Worm (Caenorhabditis elegans) whole organism, L3 larva: ENCODE measurements around the gene gldi-6.
"Not testable (repeated sequence)": the region's sequence is repeated elsewhere in the genome, so short reads cannot be mapped to it uniquely, and the experiment has no call there.

ENCODE experiments used
- R02D3.7 ChIP-seq: fragments of 150-350 bp; optimal IDR thresholded peaks from 2 replicates; lab custom pipeline; 2014; ENCODE audit warnings: missing biosample characterization, missing genetic modification characterization
- ZK546.5 ChIP-seq: sonication (generic microtip); optimal IDR thresholded peaks from 2 replicates; lab custom pipeline; 2017; ENCODE audit warnings: missing biosample characterization, missing genetic modification characterization
- ama-1 ChIP-seq: fragments of 150-350 bp; optimal IDR thresholded peaks from 2 replicates; lab custom pipeline; 2018
- ceh-16 ChIP-seq: sonication (generic microtip); optimal IDR thresholded peaks from 2 replicates; lab custom pipeline; 2017; ENCODE audit warnings: missing biosample characterization, missing genetic modification characterization
- ceh-9 ChIP-seq: sonication (generic microtip); optimal IDR thresholded peaks from 2 replicates; lab custom pipeline; 2018; ENCODE audit warnings: missing biosample characterization, missing genetic modification characterization
- egl-27 ChIP-seq: sonication (generic microtip); optimal IDR thresholded peaks from 4 replicates; lab custom pipeline; 2017; ENCODE audit warnings: missing biosample characterization, missing genetic modification reagents, missing genetic modification characterization
- egl-5 ChIP-seq: fragments of 150-350 bp; optimal IDR thresholded peaks from 2 replicates; lab custom pipeline; 2017; ENCODE audit warnings: missing biosample characterization, missing genetic modification reagents, missing genetic modification characterization, inconsistent platforms
- elt-2 ChIP-seq: sonication (generic microtip); optimal IDR thresholded peaks from 2 replicates; lab custom pipeline; 2016; ENCODE audit warnings: missing genetic modification reagents, mild to moderate bottlenecking, missing genetic modification characterization, missing compliant biosample characterization
- eor-1 ChIP-seq, 2 experiments: fragments of 150-350 bp; optimal IDR thresholded peaks; 2 replicates each; lab custom pipeline; 2014 to 2018; ENCODE audit warnings: missing biosample characterization in 2 of 2, missing genetic modification characterization in 2 of 2
- fkh-2 ChIP-seq: fragments of 150-350 bp; optimal IDR thresholded peaks from 2 replicates; lab custom pipeline; 2014; ENCODE audit warnings: missing biosample characterization, missing genetic modification reagents, missing genetic modification characterization
- hmg-11 ChIP-seq: sonication (generic microtip); optimal IDR thresholded peaks from 2 replicates; lab custom pipeline; 2016; ENCODE audit warnings: missing genetic modification characterization, missing compliant biosample characterization
- jun-1 ChIP-seq: fragments of 150-350 bp; optimal IDR thresholded peaks from 2 replicates; lab custom pipeline; 2014; ENCODE audit warnings: missing biosample characterization, missing genetic modification reagents, missing genetic modification characterization
- lin-15B ChIP-seq: fragments of 150-350 bp; optimal IDR thresholded peaks from 2 replicates; lab custom pipeline; 2014; ENCODE audit warnings: missing biosample characterization, missing genetic modification characterization
- lin-39 ChIP-seq: fragments of 150-350 bp; optimal IDR thresholded peaks from 2 replicates; lab custom pipeline; 2018; ENCODE audit warnings: missing biosample characterization, missing genetic modification reagents, missing genetic modification characterization
- lsy-12 ChIP-seq: sonication (generic microtip); optimal IDR thresholded peaks from 2 replicates; lab custom pipeline; 2016; ENCODE audit warnings: mild to moderate bottlenecking, missing genetic modification characterization, missing compliant biosample characterization
- mdl-1 ChIP-seq: fragments of 150-350 bp; optimal IDR thresholded peaks from 2 replicates; lab custom pipeline; 2014; ENCODE audit warnings: missing biosample characterization, missing genetic modification characterization
- nfya-1 ChIP-seq: sonication (generic microtip); optimal IDR thresholded peaks from 2 replicates; lab custom pipeline; 2017; ENCODE audit warnings: missing genetic modification characterization, mild to moderate bottlenecking, missing compliant biosample characterization, antibody characterized with exemption, moderate library complexity; ENCODE audit not compliant: insufficient read depth
- nhr-12 ChIP-seq: fragments of 150-350 bp; optimal IDR thresholded peaks from 2 replicates; lab custom pipeline; 2014; ENCODE audit warnings: missing biosample characterization, missing genetic modification characterization
- nhr-25 ChIP-seq: sonication (generic microtip); optimal IDR thresholded peaks from 2 replicates; lab custom pipeline; 2017; ENCODE audit warnings: missing biosample characterization, missing genetic modification characterization
- nhr-43 ChIP-seq: sonication (generic microtip); optimal IDR thresholded peaks from 2 replicates; lab custom pipeline; 2016; ENCODE audit warnings: mild to moderate bottlenecking, missing genetic modification characterization, missing compliant biosample characterization; ENCODE audit not compliant: poor library complexity, severe bottlenecking
- nhr-76 ChIP-seq: fragments of 150-350 bp; sonication (generic microtip); optimal IDR thresholded peaks from 5 replicates; lab custom pipeline; 2014; ENCODE audit warnings: missing biosample characterization, missing genetic modification characterization
- nhr-77 ChIP-seq: fragments of 150-350 bp; optimal IDR thresholded peaks from 2 replicates; lab custom pipeline; 2014; ENCODE audit warnings: missing biosample characterization, missing genetic modification characterization
- pha-4 ChIP-seq: fragments of 150-350 bp; optimal IDR thresholded peaks from 2 replicates; lab custom pipeline; 2014; ENCODE audit warnings: missing biosample characterization, missing genetic modification reagents, missing genetic modification characterization
- pqm-1 ChIP-seq: fragments of 150-350 bp; optimal IDR thresholded peaks from 2 replicates; lab custom pipeline; 2017; ENCODE audit warnings: missing biosample characterization, missing genetic modification characterization, inconsistent platforms
- sea-2 ChIP-seq: fragments of 150-350 bp; sonication (generic microtip); optimal IDR thresholded peaks from 4 replicates; lab custom pipeline; 2014; ENCODE audit warnings: missing biosample characterization, missing genetic modification reagents, missing genetic modification characterization
- skn-1 ChIP-seq: fragments of 150-350 bp; optimal IDR thresholded peaks from 2 replicates; lab custom pipeline; 2014; ENCODE audit warnings: missing biosample characterization, missing genetic modification characterization
- snpc-4 ChIP-seq: fragments of 150-350 bp; optimal IDR thresholded peaks from 2 replicates; lab custom pipeline; 2014; ENCODE audit warnings: missing biosample characterization, missing genetic modification characterization
- unc-62 ChIP-seq: fragments of 150-350 bp; sonication (generic microtip); optimal IDR thresholded peaks from 4 replicates; lab custom pipeline; 2014; ENCODE audit warnings: missing biosample characterization, missing genetic modification reagents, missing genetic modification characterization
- zag-1 ChIP-seq: fragments of 150-350 bp; optimal IDR thresholded peaks from 2 replicates; lab custom pipeline; 2014; ENCODE audit warnings: missing biosample characterization, missing genetic modification characterization
- ztf-4 ChIP-seq: fragments of 150-350 bp; optimal IDR thresholded peaks from 2 replicates; lab custom pipeline; 2014; ENCODE audit warnings: missing biosample characterization, missing genetic modification characterization

gldi-6 gene

DNA sequence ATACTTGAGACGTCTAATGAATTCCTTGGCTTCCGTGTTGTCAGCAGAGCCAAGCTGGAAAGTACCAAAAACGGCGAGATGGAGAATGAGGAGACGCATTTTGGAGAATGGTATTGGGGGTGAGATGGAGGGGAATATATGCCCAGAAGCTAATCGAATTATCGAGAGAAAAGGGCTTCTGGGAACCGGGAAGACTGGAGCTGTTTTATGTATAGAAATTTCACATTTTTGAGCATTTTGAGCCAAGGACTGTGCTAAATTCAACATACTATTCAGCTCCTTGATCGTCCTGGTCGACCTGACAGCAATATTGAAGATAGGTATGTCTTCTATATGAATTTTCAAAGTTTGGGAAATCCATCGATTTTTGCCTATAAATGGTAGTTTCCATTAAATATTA is 13.3 kb downstream of the gldi-6 start, which contains the start of gene C16C8.7:
Gene C16C8.7, minus strand, starts transcription at position 101 of the 400 bp plus-strand sequence.
- TF ChIP-seq elt-2 (tag; lab: Kevin White, UChicago) = no peak
- TF ChIP-seq jun-1 (tag; lab: Kevin White, UChicago) = no peak
- TF ChIP-seq nhr-77 (tag; lab: Kevin White, UChicago) = no peak
- no peak for TF ChIP-seq unc-62
- TF ChIP-seq egl-5 (tag; lab: Kevin White, UChicago) = no peak
- TF ChIP-seq mdl-1 (tag; lab: Kevin White, UChicago) = no peak

DNA sequence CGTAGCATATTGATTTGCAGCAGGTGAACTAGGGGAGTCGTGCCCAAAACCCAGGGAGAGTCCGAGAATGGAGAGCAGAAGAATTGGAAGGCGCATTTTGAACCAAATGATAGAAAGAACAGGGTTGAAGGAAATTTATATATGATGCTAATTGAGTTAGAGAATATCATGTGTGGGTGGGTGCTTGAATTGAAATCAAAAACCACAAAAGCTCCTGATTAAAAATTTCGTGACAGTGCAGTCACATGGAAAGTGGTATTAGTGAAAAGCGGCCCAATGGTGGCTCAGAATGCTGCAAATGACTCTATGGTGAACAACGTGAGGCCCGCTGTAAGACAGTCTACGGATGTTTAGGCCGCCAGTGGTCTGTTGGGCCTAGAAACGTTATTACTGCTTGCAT is 14.8 kb downstream of the gldi-6 start, which contains the start of gene C16C8.8:
Gene C16C8.8, minus strand, starts transcription at position 101 of the 400 bp plus-strand sequence.
- TF ChIP-seq sea-2 (no peak), ztf-4 (tag; lab: Kevin White, UChicago) (no peak), fkh-2 (tag; lab: Kevin White, UChicago) (no peak), eor-1 (tag; optimal IDR thresholded peaks at IDR 0.05; lab: Kevin White, UChicago) (no peak), R02D3.7 (tag; lab: Kevin White, UChicago) (no peak), snpc-4 (tag; lab: Kevin White, UChicago) (no peak), lsy-12 (tag; lab: Kevin White, UChicago) (no peak), nhr-43 (tag; lab: Kevin White, UChicago) (no peak), egl-27 (tag; lab: Kevin White, UChicago) (no peak), ZK546.5 (tag; lab: Kevin White, UChicago) (no peak), nhr-25 (tag; lab: Kevin White, UChicago) (no peak), lin-39 (tag; lab: Kevin White, UChicago) (no peak), unc-62 (no peak), nhr-77 (tag; lab: Kevin White, UChicago) (no peak)

DNA sequence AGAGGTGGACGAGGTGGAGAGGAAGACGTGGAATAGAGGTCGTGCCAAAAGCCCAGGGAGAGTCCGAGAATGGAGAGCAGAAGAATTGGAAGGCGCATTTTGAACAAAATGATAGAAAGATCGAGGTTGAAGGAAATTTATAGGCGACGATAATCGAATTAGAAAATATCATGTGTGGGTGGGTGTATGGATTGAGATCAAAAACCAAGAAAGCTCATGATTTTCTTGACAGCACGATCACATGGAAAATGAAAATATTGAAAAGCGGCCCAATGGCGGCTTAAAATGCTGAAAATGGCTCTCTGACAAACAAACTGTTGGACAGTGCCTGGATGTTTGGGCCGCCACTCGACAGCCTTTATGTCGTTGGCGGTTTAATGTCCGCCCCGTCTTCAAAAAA is 16.4 kb downstream of the gldi-6 start, which contains the start of gene C16C8.9:
Gene C16C8.9, minus strand, starts transcription at position 101 of the 400 bp plus-strand sequence.
- no peak for TF ChIP-seq jun-1 (tag; lab: Kevin White, UChicago)
- TF ChIP-seq, all 47 proteins: peak for 0

DNA sequence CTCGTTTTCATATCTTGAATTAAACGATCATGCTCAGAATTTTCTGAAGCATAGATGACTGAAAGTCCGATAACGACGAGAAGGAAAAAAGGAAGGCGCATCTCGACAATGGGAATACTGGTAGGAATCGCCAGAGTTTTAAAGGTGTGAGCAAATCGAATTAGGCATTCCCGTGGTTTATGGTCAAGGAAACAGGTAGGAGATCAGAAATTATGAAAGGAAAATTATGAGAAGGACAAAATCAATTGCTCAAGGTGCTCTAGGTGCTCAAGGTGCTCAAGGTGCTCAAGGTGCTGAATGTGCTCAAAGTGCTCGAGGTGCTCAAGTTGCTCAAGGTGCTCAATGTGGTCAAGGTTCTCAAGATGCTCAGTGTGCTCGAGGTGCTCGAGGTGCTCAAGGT is 17.8 kb downstream of the gldi-6 start, which contains the start of gene C16C8.10:
Gene C16C8.10, minus strand, starts transcription at position 101 of the 400 bp plus-strand sequence.
- not testable (repeated sequence) for TF ChIP-seq zag-1, nhr-76, egl-5 (tag; lab: Kevin White, UChicago)
- TF ChIP-seq, all 47 proteins: peak for 0; not testable (repeated sequence) for 47

DNA sequence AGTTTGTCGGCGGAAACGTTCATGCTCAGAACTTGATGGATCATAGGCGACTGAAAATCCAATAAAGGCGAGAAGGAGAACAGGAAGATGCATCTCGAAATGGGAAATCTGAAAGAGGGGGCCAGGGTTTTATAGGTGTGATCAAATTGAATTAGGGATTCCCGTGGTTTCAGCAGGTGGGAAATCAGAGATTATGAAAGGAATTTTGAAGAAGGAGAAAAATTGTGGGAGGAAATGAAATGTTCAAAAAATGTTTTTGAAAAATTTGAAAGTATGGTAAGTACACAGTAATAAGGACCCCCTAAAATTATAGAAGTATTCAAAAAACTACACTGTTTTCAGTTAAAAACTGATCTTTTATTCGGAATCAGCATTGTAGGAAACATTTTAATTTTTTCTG is 23.8 kb downstream of the gldi-6 start, which contains the start of gene Y49F6B.20:
Gene Y49F6B.20, minus strand, starts transcription at position 101 of the 400 bp plus-strand sequence.
- no peak for TF ChIP-seq hmg-11 (tag; lab: Kevin White, UChicago)
- TF ChIP-seq unc-62 = no peak
- no peak for TF ChIP-seq ama-1 (lab: Kevin White, UChicago)
- TF ChIP-seq zag-1 (tag; lab: Kevin White, UChicago) = no peak
- TF ChIP-seq nhr-76 (tag; lab: Kevin White, UChicago) = no peak
- TF ChIP-seq pqm-1 (tag; lab: Kevin White, UChicago) = no peak
- no peak for TF ChIP-seq pha-4 (tag; lab: Kevin White, UChicago)
- no peak for TF ChIP-seq R02D3.7 (tag; lab: Kevin White, UChicago)
- TF ChIP-seq lin-15B (tag; lab: Kevin White, UChicago) = no peak
- TF ChIP-seq ztf-4 (tag; lab: Kevin White, UChicago) = no peak
- TF ChIP-seq ceh-16 = no peak
- no peak for TF ChIP-seq lsy-12 (tag; lab: Kevin White, UChicago)

DNA sequence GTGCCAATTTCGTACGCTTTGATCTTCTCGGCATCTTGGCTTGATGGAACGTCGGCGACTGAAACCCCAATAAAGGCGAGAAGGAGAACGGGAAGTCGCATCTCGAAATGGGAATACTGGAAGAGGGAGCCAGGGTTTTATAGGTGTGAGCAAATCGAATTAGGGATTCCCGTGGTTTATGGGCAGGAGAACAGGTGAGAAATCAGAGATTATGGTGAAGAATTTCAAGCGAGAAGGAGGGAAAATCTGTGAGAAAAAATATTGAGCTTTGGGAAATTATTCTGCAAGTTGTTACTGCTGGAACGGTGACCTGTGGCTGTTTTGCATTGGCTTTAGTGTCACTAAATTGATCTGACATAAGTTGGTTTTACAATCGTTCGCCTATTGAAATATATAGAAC is 24.9 kb downstream of the gldi-6 start, which contains the start of gene Y49F6B.13:
Gene Y49F6B.13, minus strand, starts transcription at position 101 of the 400 bp plus-strand sequence.
- TF ChIP-seq pqm-1 (tag; lab: Kevin White, UChicago) (no peak), pha-4 (tag; lab: Kevin White, UChicago) (no peak), elt-2 (tag; lab: Kevin White, UChicago) (no peak), nhr-12 (tag; lab: Kevin White, UChicago) (no peak), fkh-2 (tag; lab: Kevin White, UChicago) (no peak), nfya-1 (tag; lab: Kevin White, UChicago) (no peak), ceh-9 (no peak), skn-1 (tag; lab: Kevin White, UChicago) (no peak)
